Worm (Caenorhabditis elegans) whole organism, L1 larva: ENCODE data around the gene zyx-1.
"Not testable (repeated sequence)": the region's sequence is repeated elsewhere in the genome, so short reads cannot be mapped to it uniquely, and the experiment has no call there.

ENCODE experiments used
- ceh-82 ChIP-seq, 3 experiments: fragments of 150-350 bp in 1 of 3; sonication (generic microtip) in 2 of 3; optimal IDR thresholded peaks; 2 replicates each; lab custom pipeline; 2014 to 2017; ENCODE audit warnings: missing biosample characterization in 3 of 3, missing genetic modification characterization in 3 of 3
- lin-39 ChIP-seq: fragments of 150-350 bp; optimal IDR thresholded peaks from 2 replicates; lab custom pipeline; 2014; ENCODE audit warnings: missing biosample characterization, missing genetic modification reagents, missing genetic modification characterization
- lsy-2 ChIP-seq, 2 experiments: fragments of 150-350 bp; optimal IDR thresholded peaks; 2 replicates each; lab custom pipeline; 2014; ENCODE audit warnings: missing biosample characterization in 2 of 2, missing genetic modification characterization in 2 of 2
- nhr-237 ChIP-seq: fragments of 150-350 bp; optimal IDR thresholded peaks from 2 replicates; lab custom pipeline; 2014; ENCODE audit warnings: missing biosample characterization, missing genetic modification characterization
- pax-3 ChIP-seq: fragments of 200-800 bp; sonication (Bioruptor generic); optimal IDR thresholded peaks from 2 replicates; lab custom pipeline; 2018; ENCODE audit warnings: mild to moderate bottlenecking, missing genetic modification characterization, moderate library complexity, missing compliant biosample characterization
- snpc-4 ChIP-seq: fragments of 150-350 bp; optimal IDR thresholded peaks from 2 replicates; lab custom pipeline; 2014; ENCODE audit warnings: missing biosample characterization, missing genetic modification characterization
- zag-1 ChIP-seq: fragments of 150-350 bp; optimal IDR thresholded peaks from 2 replicates; lab custom pipeline; 2014; ENCODE audit warnings: missing biosample characterization, missing genetic modification characterization

- not testable (repeated sequence) for TF ChIP-seq zag-1 (tag; lab: Kevin White, UChicago); lin-39 (tag; lab: Kevin White, UChicago); lsy-2 (tag; optimal IDR thresholded peaks at IDR 0.05; lab: Kevin White, UChicago); nhr-237 (tag; lab: Kevin White, UChicago); pax-3 (tag; lab: Kevin White, UChicago); snpc-4 (tag; lab: Kevin White, UChicago); ceh-82 (tag; optimal IDR thresholded peaks at IDR 0.05; lab: Kevin White, UChicago)
These were observed 25.7 kb downstream of the zyx-1 start, which contains the start of gene Y81G3A.6 for ce11 chrII:13082403-13082802.
